Fruit fly (Drosophila melanogaster) whole organism, embryonic: ENCODE results near the gene CG42404.

Source experiments
- Atf6 ChIP-seq: fragments of 200-800 bp; sonication (Bioruptor generic); IDR thresholded peaks from 2 replicates; pipeline ENCODE4 v1.3.6; 2022; ENCODE audit warnings: missing biosample characterization, missing genetic modification characterization
- C15 ChIP-seq: fragments of 200-800 bp; sonication (Bioruptor generic); IDR thresholded peaks from 3 replicates; pipeline ENCODE4 v1.3.6; 2022; ENCODE audit warnings: missing biosample characterization, missing genetic modification characterization
- CG10274 ChIP-seq: fragments of 200-800 bp; sonication (Bioruptor generic); optimal IDR thresholded peaks from 3 replicates; lab custom pipeline; 2017; ENCODE audit warnings: missing biosample characterization, mild to moderate bottlenecking, missing genetic modification characterization
- CG10431 ChIP-seq: fragments of 200-800 bp; sonication (Bioruptor generic); optimal IDR thresholded peaks from 3 replicates; lab custom pipeline; 2018; ENCODE audit warnings: missing biosample characterization, mild to moderate bottlenecking, missing genetic modification characterization
- CG10462 ChIP-seq: fragments of 200-800 bp; sonication (Bioruptor generic); optimal IDR thresholded peaks from 2 replicates; lab custom pipeline; 2016; ENCODE audit warnings: missing biosample characterization, missing genetic modification characterization
- CG10565 ChIP-seq: fragments of 200-800 bp; sonication (Bioruptor generic); optimal IDR thresholded peaks from 3 replicates; lab custom pipeline; 2016; ENCODE audit warnings: missing biosample characterization, mild to moderate bottlenecking, missing genetic modification characterization
- CG11093 ChIP-seq: fragments of 200-800 bp; sonication (Bioruptor generic); IDR thresholded peaks from 3 replicates; pipeline ENCODE4 v1.3.6; 2022; ENCODE audit warnings: missing biosample characterization, missing genetic modification characterization
- CG12104 ChIP-seq: fragments of 200-800 bp; sonication (Bioruptor generic); optimal IDR thresholded peaks from 3 replicates; lab custom pipeline; 2016; ENCODE audit warnings: missing biosample characterization, missing genetic modification characterization
- CG13296 ChIP-seq: fragments of 200-800 bp; sonication (Bioruptor generic); optimal IDR thresholded peaks from 3 replicates; lab custom pipeline; 2018; ENCODE audit warnings: missing biosample characterization, mild to moderate bottlenecking, missing genetic modification characterization
- CG13775 ChIP-seq: fragments of 200-800 bp; sonication (Bioruptor generic); optimal IDR thresholded peaks from 3 replicates; lab custom pipeline; 2017; ENCODE audit warnings: missing biosample characterization, mild to moderate bottlenecking, missing genetic modification characterization
- CG14965 ChIP-seq: fragments of 200-800 bp; sonication (Bioruptor generic); optimal IDR thresholded peaks from 2 replicates; lab custom pipeline; 2016; ENCODE audit warnings: missing biosample characterization, missing genetic modification characterization, borderline replicate concordance
- CG17568 ChIP-seq: fragments of 200-800 bp; sonication (Bioruptor generic); optimal IDR thresholded peaks from 2 replicates; lab custom pipeline; 2018; ENCODE audit warnings: missing biosample characterization, mild to moderate bottlenecking, missing genetic modification characterization, moderate library complexity
- CG17612 ChIP-seq: fragments of 200-800 bp; sonication (Bioruptor generic); IDR thresholded peaks from 2 replicates; pipeline ENCODE4 v1.3.6; 2022; ENCODE audit warnings: missing biosample characterization, missing genetic modification characterization
- CG2116 ChIP-seq: fragments of 200-800 bp; sonication (Bioruptor generic); optimal IDR thresholded peaks from 3 replicates; lab custom pipeline; 2018; ENCODE audit warnings: missing biosample characterization, mild to moderate bottlenecking, missing genetic modification characterization
- CG2120 ChIP-seq: fragments of 200-800 bp; sonication (Bioruptor generic); optimal IDR thresholded peaks from 3 replicates; lab custom pipeline; 2016; ENCODE audit warnings: missing biosample characterization, missing genetic modification characterization
- CG3726 ChIP-seq: fragments of 200-800 bp; sonication (Bioruptor generic); IDR thresholded peaks from 3 replicates; pipeline ENCODE4, ENCODE4 v1.3.6; 2022; ENCODE audit warnings: missing biosample characterization, missing genetic modification characterization
- CG4282 ChIP-seq: fragments of 200-800 bp; sonication (Bioruptor generic); optimal IDR thresholded peaks from 2 replicates; lab custom pipeline; 2016; ENCODE audit warnings: missing biosample characterization, missing genetic modification characterization
- CG4360 ChIP-seq: fragments of 200-800 bp; sonication (Bioruptor generic); IDR thresholded peaks from 2 replicates; pipeline ENCODE4 v1.3.6; 2022; ENCODE audit warnings: missing biosample characterization, missing genetic modification characterization
- CG8388 ChIP-seq: fragments of 200-800 bp; sonication (Bioruptor generic); optimal IDR thresholded peaks from 2 replicates; lab custom pipeline; 2019; ENCODE audit warnings: missing biosample characterization, mild to moderate bottlenecking, missing genetic modification characterization, moderate library complexity
- Chrac-16 ChIP-seq: fragments of 200-800 bp; sonication (Bioruptor generic); optimal IDR thresholded peaks from 3 replicates; lab custom pipeline; 2016; ENCODE audit warnings: missing biosample characterization, missing genetic modification characterization
- Dip2 ChIP-seq: fragments of 200-800 bp; sonication (Bioruptor generic); IDR thresholded peaks from 2 replicates; pipeline ENCODE4 v1.3.6; 2022; ENCODE audit warnings: missing biosample characterization, missing genetic modification characterization
- Dref ChIP-seq: fragments of 200-800 bp; sonication (Bioruptor generic); IDR thresholded peaks from 2 replicates; pipeline ENCODE4 v1.3.6; 2022; ENCODE audit warnings: missing biosample characterization, missing genetic modification characterization
- Hsf ChIP-seq: fragments of 200-800 bp; sonication (Bioruptor generic); optimal IDR thresholded peaks from 3 replicates; lab custom pipeline; 2016; ENCODE audit warnings: missing biosample characterization, missing genetic modification characterization
- Kr ChIP-seq: fragments of 200-800 bp; sonication (Bioruptor generic); optimal IDR thresholded peaks from 2 replicates; lab custom pipeline; 2017; ENCODE audit warnings: missing biosample characterization, mild to moderate bottlenecking, missing genetic modification characterization
- PHDP ChIP-seq: fragments of 200-800 bp; sonication (Bioruptor generic); optimal IDR thresholded peaks from 3 replicates; lab custom pipeline; 2018; ENCODE audit warnings: missing biosample characterization, mild to moderate bottlenecking, missing genetic modification characterization, moderate library complexity
- Side ChIP-seq: fragments of 200-800 bp; sonication (Bioruptor generic); optimal IDR thresholded peaks from 2 replicates; lab custom pipeline; 2016; ENCODE audit warnings: missing biosample characterization, missing genetic modification characterization
- Sox100B ChIP-seq: fragments of 200-800 bp; sonication (Bioruptor generic); optimal IDR thresholded peaks from 3 replicates; lab custom pipeline; 2018; ENCODE audit warnings: missing biosample characterization, mild to moderate bottlenecking, missing genetic modification characterization
- Usf ChIP-seq: fragments of 200-800 bp; sonication (Bioruptor generic); optimal IDR thresholded peaks from 2 replicates; lab custom pipeline; 2017; ENCODE audit warnings: missing genotype, missing biosample characterization, missing genetic modification characterization
- bsh ChIP-seq, 2 experiments: fragments of 200-800 bp; sonication (Bioruptor generic); optimal IDR thresholded peaks; 2 replicates each; lab custom pipeline; 2017 to 2018; ENCODE audit warnings: mild to moderate bottlenecking in 2 of 2, missing biosample characterization in 2 of 2, missing genetic modification characterization in 2 of 2, moderate library complexity in 1 of 2
- dpn ChIP-seq, 2 experiments: fragments of 200-800 bp; sonication (Bioruptor generic); optimal IDR thresholded peaks; 3 replicates each; lab custom pipeline; 2016; ENCODE audit warnings: missing biosample characterization in 2 of 2, missing genetic modification characterization in 2 of 2
- fd64A ChIP-seq: fragments of 200-800 bp; sonication (Bioruptor generic); optimal IDR thresholded peaks from 3 replicates; lab custom pipeline; 2018; ENCODE audit warnings: missing biosample characterization, mild to moderate bottlenecking, missing genetic modification characterization
- gcm ChIP-seq: fragments of 200-800 bp; sonication (Bioruptor generic); optimal IDR thresholded peaks from 2 replicates; lab custom pipeline; 2019; ENCODE audit warnings: missing biosample characterization, mild to moderate bottlenecking, missing genetic modification characterization, moderate library complexity
- gsb ChIP-seq: fragments of 200-800 bp; sonication (Bioruptor generic); IDR thresholded peaks from 2 replicates; pipeline ENCODE4 v1.3.6; 2022; ENCODE audit warnings: missing biosample characterization, missing genetic modification characterization
- gsb-n ChIP-seq: fragments of 200-800 bp; sonication (Bioruptor generic); optimal IDR thresholded peaks from 3 replicates; lab custom pipeline; 2018; ENCODE audit warnings: missing biosample characterization, mild to moderate bottlenecking, missing genetic modification characterization
- hbn ChIP-seq: fragments of 200-800 bp; sonication (Bioruptor generic); IDR thresholded peaks from 2 replicates; pipeline ENCODE4 v1.3.6; 2022; ENCODE audit warnings: missing biosample characterization, missing genetic modification characterization; ENCODE audit not compliant: partially characterized antibody
- ken ChIP-seq: fragments of 200-800 bp; sonication (Bioruptor generic); IDR thresholded peaks from 3 replicates; pipeline ENCODE4 v1.3.6; 2022; ENCODE audit warnings: missing biosample characterization, missing genetic modification characterization
- nau ChIP-seq: fragments of 200-800 bp; sonication (Bioruptor generic); optimal IDR thresholded peaks from 3 replicates; lab custom pipeline; 2017; ENCODE audit warnings: missing biosample characterization, mild to moderate bottlenecking, missing genetic modification characterization, missing genetic modification reagents
- nerfin-1 ChIP-seq: fragments of 200-800 bp; sonication (Bioruptor generic); optimal IDR thresholded peaks from 3 replicates; lab custom pipeline; 2019; ENCODE audit warnings: missing biosample characterization, mild to moderate bottlenecking, missing genetic modification characterization, moderate library complexity
- nerfin-2 ChIP-seq: fragments of 200-800 bp; sonication (Bioruptor generic); IDR thresholded peaks from 2 replicates; pipeline ENCODE4 v1.3.6; 2022; ENCODE audit warnings: missing biosample characterization, missing genetic modification characterization; ENCODE audit not compliant: partially characterized antibody
- pfk ChIP-seq: fragments of 200-800 bp; sonication (Bioruptor generic); optimal IDR thresholded peaks from 2 replicates; lab custom pipeline; 2018; ENCODE audit warnings: missing biosample characterization, mild to moderate bottlenecking, missing genetic modification characterization, moderate library complexity
- pho ChIP-seq: fragments of 200-800 bp; sonication (Bioruptor generic); optimal IDR thresholded peaks from 2 replicates; lab custom pipeline; 2016; ENCODE audit warnings: missing biosample characterization, missing genetic modification characterization
- psq ChIP-seq: fragments of 200-800 bp; sonication (Bioruptor generic); optimal IDR thresholded peaks from 2 replicates; lab custom pipeline; 2017; ENCODE audit warnings: missing biosample characterization, missing genetic modification characterization
- ranshi ChIP-seq: fragments of 200-800 bp; sonication (Bioruptor generic); IDR thresholded peaks from 2 replicates; pipeline ENCODE4 v1.3.6; 2022; ENCODE audit warnings: missing biosample characterization, missing genetic modification characterization
- seq ChIP-seq: fragments of 200-800 bp; sonication (Bioruptor generic); IDR thresholded peaks from 2 replicates; pipeline ENCODE4 v1.3.6; 2022; ENCODE audit warnings: missing biosample characterization, missing genetic modification characterization
- ssp ChIP-seq: fragments of 200-800 bp; sonication (Bioruptor generic); IDR thresholded peaks from 2 replicates; pipeline ENCODE4 v1.3.6; 2022; ENCODE audit warnings: missing biosample characterization, missing genetic modification characterization
- tio ChIP-seq: fragments of 200-800 bp; sonication (Bioruptor generic); optimal IDR thresholded peaks from 2 replicates; lab custom pipeline; 2017; ENCODE audit warnings: missing biosample characterization, missing genetic modification characterization, inconsistent platforms
- tll ChIP-seq, 2 experiments: fragments of 200-800 bp in 1 of 2; fragments of >200 bp in 1 of 2; sonication (Bioruptor generic) in 1 of 2; optimal IDR thresholded peaks; 2 replicates each; lab custom pipeline; 2017 to 2019; ENCODE audit warnings: missing biosample characterization in 2 of 2, missing genetic modification characterization in 2 of 2, mild to moderate bottlenecking in 1 of 2, moderate library complexity in 1 of 2
- wor ChIP-seq: fragments of 200-800 bp; sonication (Bioruptor generic); IDR thresholded peaks from 2 replicates; pipeline ENCODE4 v1.3.6; 2022; ENCODE audit warnings: missing biosample characterization, missing genetic modification characterization

CG42404 gene

dm6 chr3R:15242186-15243045, 7.5 kb upstream of the CG42404 start, which contains the start of the genes tefu and Hsc70-4 (continued):
- no peak for TF ChIP-seq bsh (GFP tag; optimal IDR thresholded peaks at IDR 0.05; lab: Kevin White, UChicago)
- no peak for TF ChIP-seq hbn (GFP tag; lab: Robert Waterston, UW)
- TF ChIP-seq CG11093 (GFP tag; lab: Robert Waterston, UW) = peak; percentile 85
- peak; percentile 81 for TF ChIP-seq CG13775 (GFP tag; lab: Kevin White, UChicago)
- TF ChIP-seq CG2116 (GFP tag; lab: Kevin White, UChicago) = peak; percentile 97
- TF ChIP-seq CG17612 (GFP tag; lab: Robert Waterston, UW) = peak; percentile 69
- no peak for TF ChIP-seq fd64A (GFP tag; lab: Kevin White, UChicago)
- TF ChIP-seq Kr (GFP tag; lab: Kevin White, UChicago) = no peak
- TF ChIP-seq gsb-n (tag; lab: Kevin White, UChicago) = peak; percentile 55
- TF ChIP-seq tll (GFP tag; optimal IDR thresholded peaks at IDR 0.05; lab: Kevin White, UChicago) = peak; percentile 14 to 93
- TF ChIP-seq CG10565 (GFP tag; lab: Kevin White, UChicago) = no peak
- TF ChIP-seq ken (GFP tag; lab: Robert Waterston, UW) = peak; percentile 81
- TF ChIP-seq seq (GFP tag; lab: Robert Waterston, UW) = peak; percentile 63
- TF ChIP-seq CG10274 (GFP tag; lab: Kevin White, UChicago) = peak; percentile 23
- TF ChIP-seq ssp (GFP tag; lab: Robert Waterston, UW) = peak; percentile 99
- peak; percentile 51 for TF ChIP-seq Dref
- TF ChIP-seq CG4360 (GFP tag; lab: Robert Waterston, UW) = no peak
- peak; percentile 14 for TF ChIP-seq Side (GFP tag; lab: Kevin White, UChicago)
- peak; percentile 71 for TF ChIP-seq CG12104 (GFP tag; lab: Kevin White, UChicago)
- peak; percentile 78 for TF ChIP-seq Hsf (GFP tag; lab: Kevin White, UChicago)
- TF ChIP-seq nau (GFP tag; lab: Kevin White, UChicago) = no peak
- TF ChIP-seq tio = no peak
- TF ChIP-seq CG8388 (GFP tag; lab: Kevin White, UChicago) = peak; percentile 50
- peak; percentile 79 to 83 for TF ChIP-seq dpn (GFP tag; optimal IDR thresholded peaks at IDR 0.05; lab: Kevin White, UChicago)
- 0 out of 2 replicates have a peak, but pooled peaks have one; percentile 43 for TF ChIP-seq gsb (GFP tag; lab: Robert Waterston, UW)
- peak; percentile 89 for TF ChIP-seq ranshi (GFP tag; lab: Robert Waterston, UW)
- TF ChIP-seq CG4282 (GFP tag; lab: Kevin White, UChicago) = no peak
- peak; percentile 83 for TF ChIP-seq pfk (GFP tag; lab: Kevin White, UChicago)
- peak; percentile 58 for TF ChIP-seq CG13296 (GFP tag; lab: Kevin White, UChicago)
- TF ChIP-seq C15 (GFP tag; lab: Robert Waterston, UW) = peak; percentile 55; the same call in 1 of the 3 replicates
- TF ChIP-seq gcm = no peak
- peak; percentile 18 for TF ChIP-seq Sox100B (GFP tag; lab: Kevin White, UChicago)
- peak; percentile 56 for TF ChIP-seq PHDP (tag; lab: Kevin White, UChicago)
- peak; percentile 81 for TF ChIP-seq Chrac-16 (GFP tag; lab: Kevin White, UChicago)
- TF ChIP-seq CG17568 (GFP tag; lab: Kevin White, UChicago) = no peak
- peak; percentile 73 for TF ChIP-seq Atf6
- TF ChIP-seq CG3726 = peak; percentile 75; the same call in 2 of the 3 replicates
- TF ChIP-seq CG10431 = no peak
- TF ChIP-seq Usf = peak; percentile 78
- TF ChIP-seq nerfin-1 = peak; percentile 58
- peak; percentile 84 for TF ChIP-seq CG2120 (GFP tag; lab: Kevin White, UChicago)
- TF ChIP-seq CG10462 (GFP tag; lab: Kevin White, UChicago) = peak; percentile 28
- TF ChIP-seq nerfin-2 (GFP tag; lab: Robert Waterston, UW) = no peak
- no peak for TF ChIP-seq psq
- peak; percentile 62 for TF ChIP-seq pho (GFP tag; lab: Kevin White, UChicago)
- TF ChIP-seq CG14965 = no peak
- TF ChIP-seq wor (GFP tag; lab: Robert Waterston, UW) = peak; percentile 60
- TF ChIP-seq Dip2 (GFP tag; lab: Robert Waterston, UW) = 0 out of 2 replicates have a peak, but pooled peaks have one; percentile 28
